Fruit fly (Drosophila melanogaster) whole organism, embryonic: ENCODE results near the gene Cpr64Ab.

Experiments used
- Antp ChIP-seq: fragments of 200-800 bp; sonication (Bioruptor generic); optimal IDR thresholded peaks from 3 replicates; lab custom pipeline; 2016; ENCODE audit warnings: missing biosample characterization, missing genetic modification characterization
- Awh ChIP-seq: fragments of 200-800 bp; sonication (Bioruptor generic); IDR thresholded peaks from 2 replicates; pipeline ENCODE4, ENCODE4 v1.3.6; 2022; ENCODE audit warnings: missing biosample characterization, missing genetic modification characterization
- CG12299 ChIP-seq: fragments of 200-800 bp; sonication (Bioruptor generic); optimal IDR thresholded peaks from 2 replicates; lab custom pipeline; 2018; ENCODE audit warnings: missing biosample characterization, mild to moderate bottlenecking, missing genetic modification characterization
- CG14014 ChIP-seq: fragments of 200-800 bp; sonication (Bioruptor generic); IDR thresholded peaks from 2 replicates; pipeline ENCODE4 v1.3.6; 2022; ENCODE audit warnings: missing biosample characterization, missing genetic modification characterization
- CG14667 ChIP-seq: fragments of 200-800 bp; sonication (Bioruptor generic); IDR thresholded peaks from 2 replicates; pipeline ENCODE4 v1.3.6; 2022; ENCODE audit warnings: missing biosample characterization, missing genetic modification characterization
- CG16813 ChIP-seq: fragments of 200-800 bp; sonication (Bioruptor generic); IDR thresholded peaks from 3 replicates; pipeline ENCODE4 v1.3.6; 2022; ENCODE audit warnings: missing biosample characterization, missing genetic modification characterization; ENCODE audit not compliant: partially characterized antibody
- CG17568 ChIP-seq: fragments of 200-800 bp; sonication (Bioruptor generic); optimal IDR thresholded peaks from 2 replicates; lab custom pipeline; 2018; ENCODE audit warnings: missing biosample characterization, mild to moderate bottlenecking, missing genetic modification characterization, moderate library complexity
- CG18764 ChIP-seq: fragments of 200-800 bp; sonication (Bioruptor generic); optimal IDR thresholded peaks from 3 replicates; lab custom pipeline; 2016; ENCODE audit warnings: missing biosample characterization, missing genetic modification characterization
- CG32772 ChIP-seq: fragments of 200-800 bp; sonication (Bioruptor generic); IDR thresholded peaks from 2 replicates; pipeline ENCODE4 v1.3.6; 2022; ENCODE audit warnings: missing biosample characterization, missing genetic modification characterization
- CG34422 ChIP-seq: fragments of 200-800 bp; sonication (Bioruptor generic); IDR thresholded peaks from 3 replicates; pipeline ENCODE4 v1.3.6; 2022; ENCODE audit warnings: missing biosample characterization, missing genetic modification characterization
- CG6254 ChIP-seq: fragments of 200-800 bp; sonication (Bioruptor generic); optimal IDR thresholded peaks from 3 replicates; lab custom pipeline; 2017; ENCODE audit warnings: mild to moderate bottlenecking, missing biosample characterization, missing genetic modification reagents, missing genetic modification characterization
- CG7271 ChIP-seq: fragments of 200-800 bp; sonication (Bioruptor generic); optimal IDR thresholded peaks from 2 replicates; lab custom pipeline; 2018; ENCODE audit warnings: missing biosample characterization, mild to moderate bottlenecking, missing genetic modification characterization, moderate library complexity
- CG8765 ChIP-seq: fragments of 200-800 bp; sonication (Bioruptor generic); IDR thresholded peaks from 2 replicates; pipeline ENCODE4 v1.3.6; 2022; ENCODE audit warnings: missing biosample characterization, missing genetic modification characterization
- H2.0 ChIP-seq: fragments of 200-800 bp; sonication (Bioruptor generic); IDR thresholded peaks from 2 replicates; pipeline ENCODE4 v1.3.6; 2022; ENCODE audit warnings: missing biosample characterization, missing genetic modification characterization
- HLH3B ChIP-seq: fragments of 200-800 bp; sonication (Bioruptor generic); IDR thresholded peaks from 2 replicates; pipeline ENCODE4 v1.3.6; 2022; ENCODE audit warnings: missing biosample characterization, missing genetic modification characterization
- Jarid2 ChIP-seq: fragments of 200-800 bp; sonication (Bioruptor generic); optimal IDR thresholded peaks from 3 replicates; lab custom pipeline; 2017; ENCODE audit warnings: mild to moderate bottlenecking, missing biosample characterization, missing genetic modification reagents, missing genetic modification characterization
- Med ChIP-seq: fragments of 200-800 bp; sonication (Bioruptor generic); peaks from one replicate; lab custom pipeline; 2016; ENCODE audit warnings: missing biosample characterization, missing genetic modification characterization, mild to moderate bottlenecking, inconsistent platforms, moderate library complexity
- Opbp ChIP-seq: fragments of 200-800 bp; sonication (Bioruptor generic); IDR thresholded peaks from 3 replicates; pipeline ENCODE4 v1.3.6; 2022; ENCODE audit warnings: missing biosample characterization, missing genetic modification characterization; ENCODE audit not compliant: partially characterized antibody
- Poxn ChIP-seq: fragments of 200-800 bp; sonication (Bioruptor generic); IDR thresholded peaks from 2 replicates; pipeline ENCODE4 v1.3.6; 2022; ENCODE audit warnings: missing biosample characterization, missing genetic modification characterization
- Sin3A ChIP-seq: fragments of >200 bp; optimal IDR thresholded peaks from 2 replicates; lab custom pipeline; 2018
- Six4 ChIP-seq: fragments of 200-800 bp; sonication (Bioruptor generic); optimal IDR thresholded peaks from 2 replicates; lab custom pipeline; 2016; ENCODE audit warnings: missing biosample characterization, missing genetic modification characterization
- Sox100B ChIP-seq: fragments of 200-800 bp; sonication (Bioruptor generic); optimal IDR thresholded peaks from 3 replicates; lab custom pipeline; 2018; ENCODE audit warnings: missing biosample characterization, mild to moderate bottlenecking, missing genetic modification characterization
- Sry-δ ChIP-seq: fragments of 200-800 bp; sonication (Bioruptor generic); optimal IDR thresholded peaks from 2 replicates; lab custom pipeline; 2016; ENCODE audit warnings: missing biosample characterization, missing genetic modification characterization
- Stat92E ChIP-seq, 3 experiments: fragments of >200 bp in 2 of 3; fragments of 200-800 bp in 1 of 3; sonication (Bioruptor generic) in 1 of 3; optimal IDR thresholded peaks; 2 replicates each; lab custom pipeline; 2017 to 2019; ENCODE audit warnings: missing biosample characterization in 3 of 3, missing genetic modification characterization in 3 of 3, mild to moderate bottlenecking in 1 of 3, moderate library complexity in 1 of 3
- Tbp ChIP-seq: fragments of >200 bp; optimal IDR thresholded peaks from 2 replicates; lab custom pipeline; 2018; ENCODE audit warnings: missing biosample characterization, missing genetic modification characterization
- Xrp1 ChIP-seq: fragments of 200-800 bp; sonication (Bioruptor generic); IDR thresholded peaks from 2 replicates; pipeline ENCODE4 v1.3.6; 2022; ENCODE audit warnings: missing biosample characterization, missing genetic modification characterization
- ac ChIP-seq: fragments of 200-800 bp; sonication (Bioruptor generic); optimal IDR thresholded peaks from 3 replicates; lab custom pipeline; 2017; ENCODE audit warnings: missing biosample characterization, mild to moderate bottlenecking, missing genetic modification characterization
- al ChIP-seq: fragments of 200-800 bp; sonication (Bioruptor generic); IDR thresholded peaks from 2 replicates; pipeline ENCODE4 v1.3.6; 2022; ENCODE audit warnings: missing biosample characterization, missing genetic modification characterization
- bigmax ChIP-seq: fragments of 200-800 bp; sonication (Bioruptor generic); optimal IDR thresholded peaks from 2 replicates; lab custom pipeline; 2018; ENCODE audit warnings: missing biosample characterization, mild to moderate bottlenecking, missing genetic modification characterization
- bsh ChIP-seq, 2 experiments: fragments of 200-800 bp; sonication (Bioruptor generic); optimal IDR thresholded peaks; 2 replicates each; lab custom pipeline; 2017 to 2018; ENCODE audit warnings: mild to moderate bottlenecking in 2 of 2, missing biosample characterization in 2 of 2, missing genetic modification characterization in 2 of 2, moderate library complexity in 1 of 2
- caup ChIP-seq: fragments of 200-800 bp; sonication (Bioruptor generic); optimal IDR thresholded peaks from 3 replicates; lab custom pipeline; 2017; ENCODE audit warnings: missing biosample characterization, mild to moderate bottlenecking, missing genetic modification characterization, moderate library complexity; ENCODE audit not compliant: severe bottlenecking
- chif ChIP-seq, 2 experiments: fragments of 200-800 bp; sonication (Bioruptor generic); optimal IDR thresholded peaks; 3 replicates each; lab custom pipeline; 2016; ENCODE audit warnings: missing biosample characterization in 2 of 2, missing genetic modification characterization in 2 of 2
- corto ChIP-seq: fragments of 200-800 bp; sonication (Bioruptor generic); optimal IDR thresholded peaks from 2 replicates; lab custom pipeline; 2016; ENCODE audit warnings: missing biosample characterization, mild to moderate bottlenecking, missing genetic modification characterization, moderate library complexity
- croc ChIP-seq: fragments of 200-800 bp; sonication (Bioruptor generic); conservative IDR thresholded peaks from 3 replicates; pipeline ENCODE4 v1.3.6; 2022; ENCODE audit warnings: missing biosample characterization, missing genetic modification characterization
- cwo ChIP-seq: fragments of 200-800 bp; sonication (Bioruptor generic); optimal IDR thresholded peaks from 3 replicates; lab custom pipeline; 2017; ENCODE audit warnings: missing biosample characterization, missing genetic modification characterization, mild to moderate bottlenecking, moderate library complexity, missing genetic modification reagents
- emc ChIP-seq: fragments of 200-800 bp; sonication (Bioruptor generic); optimal IDR thresholded peaks from 2 replicates; lab custom pipeline; 2016; ENCODE audit warnings: missing biosample characterization, missing genetic modification characterization
- en ChIP-seq: fragments of 200-800 bp; sonication (Bioruptor generic); optimal IDR thresholded peaks from 2 replicates; lab custom pipeline; 2016; ENCODE audit warnings: missing biosample characterization, missing genetic modification characterization
- gro ChIP-seq: fragments of 200-800 bp; sonication (Bioruptor generic); optimal IDR thresholded peaks from 2 replicates; lab custom pipeline; 2016; ENCODE audit warnings: missing biosample characterization, missing genetic modification characterization
- hth ChIP-seq: fragments of >200 bp; optimal IDR thresholded peaks from 2 replicates; lab custom pipeline; 2017; ENCODE audit warnings: inconsistent platforms
- ind ChIP-seq: fragments of 200-800 bp; sonication (Bioruptor generic); optimal IDR thresholded peaks from 3 replicates; lab custom pipeline; 2016; ENCODE audit warnings: missing biosample characterization, missing genetic modification characterization
- jumu ChIP-seq: fragments of 200-800 bp; sonication (Bioruptor generic); optimal IDR thresholded peaks from 3 replicates; lab custom pipeline; 2016; ENCODE audit warnings: missing biosample characterization, missing genetic modification characterization
- kni ChIP-seq: fragments of 200-800 bp; sonication (Bioruptor generic); optimal IDR thresholded peaks from 3 replicates; lab custom pipeline; 2017; ENCODE audit warnings: mild to moderate bottlenecking, missing biosample characterization, missing genetic modification reagents, missing genetic modification characterization
- nom ChIP-seq: fragments of 200-800 bp; sonication (Bioruptor generic); optimal IDR thresholded peaks from 2 replicates; lab custom pipeline; 2017; ENCODE audit warnings: missing biosample characterization, missing genetic modification characterization, mild to moderate bottlenecking, moderate library complexity, missing genetic modification reagents
- pros ChIP-seq: fragments of 200-800 bp; sonication (Bioruptor generic); optimal IDR thresholded peaks from 3 replicates; lab custom pipeline; 2019; ENCODE audit warnings: missing biosample characterization, mild to moderate bottlenecking, missing genetic modification characterization, moderate library complexity
- row ChIP-seq: fragments of 200-800 bp; sonication (Bioruptor generic); IDR thresholded peaks from 3 replicates; pipeline ENCODE4 v1.3.6; 2022; ENCODE audit warnings: missing biosample characterization, missing genetic modification characterization
- salm ChIP-seq: fragments of 200-800 bp; sonication (Bioruptor generic); optimal IDR thresholded peaks from 2 replicates; lab custom pipeline; 2018; ENCODE audit warnings: missing biosample characterization, mild to moderate bottlenecking, missing genetic modification characterization
- sima ChIP-seq: fragments of 200-800 bp; sonication (Bioruptor generic); optimal IDR thresholded peaks from 2 replicates; lab custom pipeline; 2016; ENCODE audit warnings: missing biosample characterization, missing genetic modification characterization
- sug ChIP-seq: fragments of 200-800 bp; optimal IDR thresholded peaks from 2 replicates; lab custom pipeline; 2019; ENCODE audit warnings: missing biosample characterization, mild to moderate bottlenecking, missing genetic modification characterization, moderate library complexity
- wor ChIP-seq: fragments of 200-800 bp; sonication (Bioruptor generic); IDR thresholded peaks from 2 replicates; pipeline ENCODE4 v1.3.6; 2022; ENCODE audit warnings: missing biosample characterization, missing genetic modification characterization
- yki ChIP-seq: fragments of >200 bp; optimal IDR thresholded peaks from 3 replicates; lab custom pipeline; 2018

Gene Cpr64Ab

DNA sequence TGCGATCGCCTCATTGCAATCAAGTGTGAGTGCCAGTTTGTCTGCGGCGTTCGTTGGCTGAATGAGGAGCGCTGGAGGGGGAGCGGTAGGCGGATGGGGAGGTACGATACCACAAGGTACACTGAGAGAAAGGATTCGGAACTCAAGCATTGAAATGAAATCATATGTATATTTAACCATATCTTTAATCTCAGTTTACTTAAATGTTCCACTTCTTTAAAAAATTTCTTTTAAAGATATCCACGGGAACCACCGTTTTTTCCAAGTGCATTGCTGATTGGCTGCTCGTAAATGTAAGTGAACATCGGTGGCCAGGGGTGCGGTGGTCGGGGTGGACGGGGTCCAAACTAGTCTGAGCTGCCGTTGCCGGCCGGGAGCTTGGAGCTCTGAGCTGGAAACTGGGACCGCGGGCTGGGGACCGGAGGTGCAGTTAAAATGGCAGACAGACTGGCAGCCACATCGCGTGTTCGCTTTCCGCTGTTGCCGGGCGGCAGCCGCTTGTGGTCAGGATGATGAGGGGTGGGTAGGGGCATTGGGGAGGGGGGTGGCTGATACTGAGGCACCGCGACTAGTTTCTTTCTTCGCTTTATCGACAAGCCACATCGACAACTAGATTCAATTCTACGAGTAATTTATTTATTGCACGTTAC lies 17.0 kb upstream of the Cpr64Ab start (continued):
- TF ChIP-seq Tbp (no peak), CG34422 (peak; percentile 97), Stat92E (GFP tag; optimal IDR thresholded peaks at IDR 0.05; lab: Kevin White, UChicago) (peak in 1 of 3 experiments; percentile 93), ac (peak; percentile 82), cwo (GFP tag; lab: Kevin White, UChicago) (peak; percentile 85), salm (tag; lab: Kevin White, UChicago) (peak; percentile 96), HLH3B (peak; percentile 98), croc (peak; percentile 97), corto (GFP tag; lab: Kevin White, UChicago) (peak; percentile 83), wor (GFP tag; lab: Robert Waterston, UW) (peak; percentile 95), Jarid2 (GFP tag; lab: Kevin White, UChicago) (peak; percentile 81), Sin3A (lab: Kevin White, UChicago) (no peak), pros (GFP tag; lab: Kevin White, UChicago) (peak; percentile 67), bsh (GFP tag; optimal IDR thresholded peaks at IDR 0.05; lab: Kevin White, UChicago) (peak; percentile 95 to 99), Awh (GFP tag; lab: Robert Waterston, UW) (peak; percentile 99), gro (GFP tag; lab: Kevin White, UChicago) (peak; percentile 49), Sry-δ (GFP tag; lab: Kevin White, UChicago) (peak; percentile 68), sug (peak; percentile 90), jumu (GFP tag; lab: Kevin White, UChicago) (peak; percentile 97), en (peak; percentile 89), Sox100B (GFP tag; lab: Kevin White, UChicago) (peak; percentile 96), row (GFP tag; lab: Robert Waterston, UW) (peak; percentile 97), kni (GFP tag; lab: Kevin White, UChicago) (peak; percentile 96), nom (GFP tag; lab: Kevin White, UChicago) (peak; percentile 98), Poxn (GFP tag; lab: Robert Waterston, UW) (peak; percentile 41; the same call in 1 of the 2 replicates), Med (peak; percentile 99), hth (lab: Kevin White, UChicago) (no peak), Six4 (GFP tag; lab: Kevin White, UChicago) (peak; percentile 94), chif (GFP tag; optimal IDR thresholded peaks at IDR 0.05; lab: Kevin White, UChicago) (peak; percentile 95 to 97), H2.0 (GFP tag; lab: Robert Waterston, UW) (peak; percentile 96), caup (peak; percentile 90), al (GFP tag; lab: Robert Waterston, UW) (peak; percentile 68), CG32772 (GFP tag; lab: Robert Waterston, UW) (peak; percentile 97), CG7271 (tag; lab: Kevin White, UChicago) (peak; percentile 81), ind (GFP tag; lab: Kevin White, UChicago) (peak; percentile 93), CG14014 (GFP tag; lab: Robert Waterston, UW) (peak; percentile 95), emc (GFP tag; lab: Kevin White, UChicago) (peak; percentile 67), Antp (peak; percentile 94), CG18764 (GFP tag; lab: Kevin White, UChicago) (peak; percentile 92), Xrp1 (GFP tag; lab: Robert Waterston, UW) (peak; percentile 98), sima (GFP tag; lab: Kevin White, UChicago) (peak; percentile 91), CG12299 (peak; percentile 92), Opbp (GFP tag; lab: Robert Waterston, UW) (peak; percentile 42; the same call in 1 of the 3 replicates), yki (lab: Kevin White, UChicago) (no peak), CG17568 (peak; percentile 91), CG16813 (no peak), CG14667 (peak; percentile 94), CG8765 (GFP tag; lab: Robert Waterston, UW) (peak; percentile 76; the same call in 1 of the 2 replicates), CG6254 (GFP tag; lab: Kevin White, UChicago) (peak; percentile 96), bigmax (GFP tag; lab: Kevin White, UChicago) (peak; percentile 38)
